Comparison of ENCODE assay signal across 4 worm cellular contexts in the genomic region with DNA sequence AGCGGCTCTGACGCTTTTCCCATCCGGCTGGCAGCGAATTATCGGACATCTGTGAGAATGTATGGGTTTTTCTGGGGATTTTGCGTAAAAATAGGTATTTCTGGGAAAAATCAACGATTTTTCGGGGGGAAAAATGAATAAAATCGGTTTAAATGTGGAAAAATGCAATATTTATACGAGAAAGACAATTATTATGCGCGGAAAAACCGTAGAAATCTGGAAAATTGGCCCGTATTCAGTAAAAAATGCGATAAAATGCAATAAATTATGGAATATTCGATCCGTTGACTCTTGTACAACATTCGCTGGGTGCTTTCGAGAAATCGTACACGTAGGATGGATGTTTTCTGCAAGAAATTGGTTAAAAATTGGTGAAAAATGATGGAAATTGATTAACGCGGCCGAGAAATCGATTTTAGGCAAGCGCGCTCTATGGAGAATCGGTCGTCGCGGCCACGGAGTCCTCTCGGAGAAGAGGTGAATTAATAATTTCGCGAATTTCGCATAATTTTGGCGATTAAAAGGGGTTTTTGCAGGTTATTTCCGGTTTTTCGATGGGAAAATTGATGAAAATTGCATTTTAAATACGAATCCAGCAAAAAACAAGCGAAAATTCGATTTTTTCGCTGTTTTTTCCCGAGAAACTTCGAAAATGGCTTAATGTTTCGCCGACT.
TF ChIP-seq lines count a peak whose summit lies in the region.

Gene pinn-1, minus strand, starts transcription at position 51 of the 674 bp plus-strand sequence.

TF ChIP-seq in whole organism, L2 larva, 48 proteins besides CTCF, POLR2A, EP300 and RAD21 (continues in another document):
- TF ChIP-seq unc-62 (GFP tag; optimal IDR thresholded peaks at IDR 0.05; lab: Kevin White, UChicago): no peak
- TF ChIP-seq ceh-82 (tag; optimal IDR thresholded peaks at IDR 0.05; lab: Kevin White, UChicago): peak; percentile 48
- peak; percentile 14 for TF ChIP-seq nhr-6 (tag; optimal IDR thresholded peaks at IDR 0.05; lab: Kevin White, UChicago)
- peak; percentile 95 for TF ChIP-seq lin-13 (GFP tag; optimal IDR thresholded peaks at IDR 0.05; lab: Kevin White, UChicago)
- peak; percentile 94 for TF ChIP-seq sma-9 (GFP tag; optimal IDR thresholded peaks at IDR 0.05; lab: Kevin White, UChicago)
- TF ChIP-seq sma-9 (tag; optimal IDR thresholded peaks at IDR 0.05; lab: Kevin White, UChicago): no peak
- peak; percentile 56 for TF ChIP-seq nhr-12 (tag; optimal IDR thresholded peaks at IDR 0.05; lab: Kevin White, UChicago)
- peak; percentile 78 for TF ChIP-seq lin-11 (tag; optimal IDR thresholded peaks at IDR 0.05; lab: Kevin White, UChicago)
- TF ChIP-seq aly-2 (tag; optimal IDR thresholded peaks at IDR 0.05; lab: Kevin White, UChicago): no peak
- no peak for TF ChIP-seq nhr-23 (tag; optimal IDR thresholded peaks at IDR 0.05; lab: Kevin White, UChicago)
- TF ChIP-seq sma-3 (GFP tag; optimal IDR thresholded peaks at IDR 0.05; lab: Kevin White, UChicago): peak; percentile 93
- peak; percentile 61 for TF ChIP-seq mab-5 (tag; optimal IDR thresholded peaks at IDR 0.05; lab: Kevin White, UChicago)
- no peak for TF ChIP-seq ZK546.5 (tag; optimal IDR thresholded peaks at IDR 0.05; lab: Kevin White, UChicago)
- peak; percentile 73 for TF ChIP-seq nhr-77 (tag; optimal IDR thresholded peaks at IDR 0.05; lab: Kevin White, UChicago)
- peak; percentile 94 for TF ChIP-seq unc-55 (GFP tag; optimal IDR thresholded peaks at IDR 0.05; lab: Kevin White, UChicago)
- TF ChIP-seq ztf-4 (tag; optimal IDR thresholded peaks at IDR 0.05; lab: Kevin White, UChicago): peak; percentile 53
- TF ChIP-seq mdl-1 (tag; optimal IDR thresholded peaks at IDR 0.05; lab: Kevin White, UChicago): peak in 1 of 2 experiments; percentile 10
- 0 out of 2 replicates have a peak, but pooled peaks have one; percentile 56 for TF ChIP-seq ztf-1 (GFP tag; conservative IDR thresholded peaks at IDR 0.05; lab: Robert Waterston, UW)
- TF ChIP-seq skn-1 (tag; optimal IDR thresholded peaks at IDR 0.05; lab: Kevin White, UChicago): no peak
- TF ChIP-seq nhr-11 (tag; optimal IDR thresholded peaks at IDR 0.05; lab: Kevin White, UChicago): no peak
- TF ChIP-seq nhr-25 (tag; optimal IDR thresholded peaks at IDR 0.05; lab: Kevin White, UChicago): peak; percentile 88

TF ChIP-seq in whole organism, L4 larva, 104 proteins besides CTCF, POLR2A, EP300 and RAD21 (continues in another document):
- no peak for TF ChIP-seq dmd-8 (GFP tag; IDR thresholded peaks at IDR 0.05; lab: Robert Waterston, UW)
- peak; percentile 80 for TF ChIP-seq mep-1 (tag; optimal IDR thresholded peaks at IDR 0.05; lab: Kevin White, UChicago)
- TF ChIP-seq F10B5.3 (tag; optimal IDR thresholded peaks at IDR 0.05; lab: Kevin White, UChicago): peak; percentile 31
- TF ChIP-seq lin-1 (GFP tag; IDR thresholded peaks at IDR 0.05; lab: Robert Waterston, UW): peak; percentile 48; the same call in 1 of the 2 replicates
- no peak for TF ChIP-seq F26F4.8 (GFP tag; conservative IDR thresholded peaks at IDR 0.05; lab: Robert Waterston, UW)
- no peak for TF ChIP-seq ceh-82 (tag; optimal IDR thresholded peaks at IDR 0.05; lab: Kevin White, UChicago)
- peak; percentile 90 for TF ChIP-seq sdz-12 (GFP tag; optimal IDR thresholded peaks at IDR 0.05; lab: Kevin White, UChicago)
- peak; percentile 75 for TF ChIP-seq pha-4 (GFP tag; IDR thresholded peaks at IDR 0.05; lab: Robert Waterston, UW)
- TF ChIP-seq pha-4 (tag; optimal IDR thresholded peaks at IDR 0.05; lab: Kevin White, UChicago): peak; percentile 43
- TF ChIP-seq lsy-2 (tag; optimal IDR thresholded peaks at IDR 0.05; lab: Kevin White, UChicago): peak; percentile 59 to 89
- TF ChIP-seq vab-7 (GFP tag; IDR thresholded peaks at IDR 0.05; lab: Robert Waterston, UW): peak; percentile 74
- TF ChIP-seq snpc-1.2 (GFP tag; IDR thresholded peaks at IDR 0.05; lab: Robert Waterston, UW): peak; percentile 75; the same call in 1 of the 2 replicates
- peak; percentile 83 for TF ChIP-seq lin-13 (GFP tag; optimal IDR thresholded peaks at IDR 0.05; lab: Kevin White, UChicago)
- TF ChIP-seq ceh-32 (tag; optimal IDR thresholded peaks at IDR 0.05; lab: Kevin White, UChicago; ENCODE audit: poor library complexity): no peak
- peak in 1 of 2 experiments; percentile 36 for TF ChIP-seq daf-16 (GFP tag; optimal IDR thresholded peaks at IDR 0.05; lab: Kevin White, UChicago)
- no peak for TF ChIP-seq daf-16 (tag; optimal IDR thresholded peaks at IDR 0.05; lab: Kevin White, UChicago)
- TF ChIP-seq rbr-2 (tag; optimal IDR thresholded peaks at IDR 0.05; lab: Kevin White, UChicago): peak; percentile 81
- peak; percentile 59 for TF ChIP-seq nhr-25 (tag; optimal IDR thresholded peaks at IDR 0.05; lab: Kevin White, UChicago; ENCODE audit: borderline replicate concordance, insufficient read depth)
- TF ChIP-seq dpl-1 (GFP tag; optimal IDR thresholded peaks at IDR 0.05; lab: Kevin White, UChicago): peak; percentile 76
- TF ChIP-seq mxl-3 (GFP tag; optimal IDR thresholded peaks at IDR 0.05; lab: Kevin White, UChicago): peak; percentile 72

TF ChIP-seq in whole organism, late embryonic, 69 proteins besides CTCF, POLR2A, EP300 and RAD21 (continues in another document):
- TF ChIP-seq tbx-2 (tag; optimal IDR thresholded peaks at IDR 0.05; lab: Kevin White, UChicago): peak; percentile 86
- no peak for TF ChIP-seq hlh-30 (tag; optimal IDR thresholded peaks at IDR 0.05; lab: Kevin White, UChicago; ENCODE audit: insufficient read depth)
- TF ChIP-seq unc-86 (tag; optimal IDR thresholded peaks at IDR 0.05; lab: Kevin White, UChicago): peak; percentile 13
- peak; percentile 98 for TF ChIP-seq ets-4 (tag; optimal IDR thresholded peaks at IDR 0.05; lab: Kevin White, UChicago)
- peak; percentile 72 for TF ChIP-seq ref-2 (tag; optimal IDR thresholded peaks at IDR 0.05; lab: Kevin White, UChicago)
- TF ChIP-seq nfya-1 (tag; optimal IDR thresholded peaks at IDR 0.05; lab: Kevin White, UChicago): peak; percentile 41
- TF ChIP-seq pat-9 (tag; optimal IDR thresholded peaks at IDR 0.05; lab: Kevin White, UChicago): no peak
- TF ChIP-seq hlh-13 (GFP tag; optimal IDR thresholded peaks at IDR 0.05; lab: Kevin White, UChicago): no peak
- TF ChIP-seq lim-6 (tag; optimal IDR thresholded peaks at IDR 0.05; lab: Kevin White, UChicago): peak; percentile 92
- TF ChIP-seq gmeb-2 (tag; optimal IDR thresholded peaks at IDR 0.05; lab: Kevin White, UChicago): no peak
- peak; percentile 44 for TF ChIP-seq fax-1 (tag; optimal IDR thresholded peaks at IDR 0.05; lab: Kevin White, UChicago)
- TF ChIP-seq unc-3 (GFP tag; conservative IDR thresholded peaks at IDR 0.05; lab: Robert Waterston, UW): peak; percentile 65
- TF ChIP-seq unc-3 (tag; optimal IDR thresholded peaks at IDR 0.05; lab: Kevin White, UChicago): no peak
- peak; percentile 91 for TF ChIP-seq ceh-48 (tag; optimal IDR thresholded peaks at IDR 0.05; lab: Kevin White, UChicago)
- no peak for TF ChIP-seq nhr-11 (tag; optimal IDR thresholded peaks at IDR 0.05; lab: Kevin White, UChicago)
- no peak for TF ChIP-seq ceh-24 (tag; optimal IDR thresholded peaks at IDR 0.05; lab: Kevin White, UChicago)
- TF ChIP-seq zip-5 (tag; optimal IDR thresholded peaks at IDR 0.05; lab: Kevin White, UChicago): peak; percentile 76
- TF ChIP-seq hlh-6 (tag; optimal IDR thresholded peaks at IDR 0.05; lab: Kevin White, UChicago): peak; percentile 68
- TF ChIP-seq unc-55 (GFP tag; optimal IDR thresholded peaks at IDR 0.05; lab: Kevin White, UChicago): peak; percentile 19
- TF ChIP-seq tbx-7 (tag; optimal IDR thresholded peaks at IDR 0.05; lab: Kevin White, UChicago): peak; percentile 94
- no peak for TF ChIP-seq ama-1 (optimal IDR thresholded peaks at IDR 0.05; lab: Kevin White, UChicago)
- TF ChIP-seq pros-1 (tag; optimal IDR thresholded peaks at IDR 0.05; lab: Kevin White, UChicago): peak; percentile 45
- peak; percentile 46 for TF ChIP-seq ceh-34 (tag; optimal IDR thresholded peaks at IDR 0.05; lab: Kevin White, UChicago)

TF ChIP-seq in whole organism, mixed stage, embryonic, 35 proteins besides CTCF, POLR2A, EP300 and RAD21:
- peak; percentile 88 for TF ChIP-seq lin-13 (tag; optimal IDR thresholded peaks at IDR 0.05; lab: Kevin White, UChicago)
- no peak for TF ChIP-seq ham-2 (GFP tag; optimal IDR thresholded peaks at IDR 0.05; lab: Kevin White, UChicago)
- TF ChIP-seq mep-1 (tag; optimal IDR thresholded peaks at IDR 0.05; lab: Kevin White, UChicago): peak; percentile 85
- TF ChIP-seq snpc-4 (tag; optimal IDR thresholded peaks at IDR 0.05; lab: Kevin White, UChicago): no peak
- TF ChIP-seq nhr-12 (tag; optimal IDR thresholded peaks at IDR 0.05; lab: Kevin White, UChicago): no peak
- peak; percentile 1 for TF ChIP-seq lin-32 (GFP tag; optimal IDR thresholded peaks at IDR 0.05; lab: Kevin White, UChicago)
- peak; percentile 9 for TF ChIP-seq nhr-2 (tag; optimal IDR thresholded peaks at IDR 0.05; lab: Kevin White, UChicago)
- no peak for TF ChIP-seq ceh-83 (GFP tag; optimal IDR thresholded peaks at IDR 0.05; lab: Kevin White, UChicago)
- TF ChIP-seq nhr-237 (tag; optimal IDR thresholded peaks at IDR 0.05; lab: Kevin White, UChicago): peak; percentile 50
- TF ChIP-seq sptf-1 (tag; optimal IDR thresholded peaks at IDR 0.05; lab: Kevin White, UChicago): peak; percentile 76
- no peak for TF ChIP-seq zip-8 (tag; optimal IDR thresholded peaks at IDR 0.05; lab: Kevin White, UChicago)
- TF ChIP-seq lsy-2 (tag; optimal IDR thresholded peaks at IDR 0.05; lab: Kevin White, UChicago): peak; percentile 69
- TF ChIP-seq ceh-43 (GFP tag; optimal IDR thresholded peaks at IDR 0.05; lab: Kevin White, UChicago): no peak
- TF ChIP-seq pha-4 (tag; optimal IDR thresholded peaks at IDR 0.05; lab: Kevin White, UChicago): peak; percentile 80
- TF ChIP-seq cnd-1 (tag; optimal IDR thresholded peaks at IDR 0.05; lab: Kevin White, UChicago): peak; percentile 63
- no peak for TF ChIP-seq nhr-28 (tag; optimal IDR thresholded peaks at IDR 0.05; lab: Kevin White, UChicago)
- TF ChIP-seq blmp-1 (tag; optimal IDR thresholded peaks at IDR 0.05; lab: Kevin White, UChicago): no peak
- peak; percentile 78 for TF ChIP-seq ces-1 (GFP tag; optimal IDR thresholded peaks at IDR 0.05; lab: Kevin White, UChicago)
- no peak for TF ChIP-seq M03D4.4 (tag; optimal IDR thresholded peaks at IDR 0.05; lab: Kevin White, UChicago)
- peak; percentile 55 for TF ChIP-seq ceh-39 (tag; optimal IDR thresholded peaks at IDR 0.05; lab: Kevin White, UChicago)
- TF ChIP-seq mls-2 (tag; optimal IDR thresholded peaks at IDR 0.05; lab: Kevin White, UChicago): peak; percentile 55
- TF ChIP-seq elt-3 (tag; optimal IDR thresholded peaks at IDR 0.05; lab: Kevin White, UChicago): peak; percentile 27
- peak; percentile 10 for TF ChIP-seq drap-1 (GFP tag; optimal IDR thresholded peaks at IDR 0.05; lab: Kevin White, UChicago)
